Worm (Caenorhabditis elegans): ENCODE results near the gene T23G4.2.

DNA sequence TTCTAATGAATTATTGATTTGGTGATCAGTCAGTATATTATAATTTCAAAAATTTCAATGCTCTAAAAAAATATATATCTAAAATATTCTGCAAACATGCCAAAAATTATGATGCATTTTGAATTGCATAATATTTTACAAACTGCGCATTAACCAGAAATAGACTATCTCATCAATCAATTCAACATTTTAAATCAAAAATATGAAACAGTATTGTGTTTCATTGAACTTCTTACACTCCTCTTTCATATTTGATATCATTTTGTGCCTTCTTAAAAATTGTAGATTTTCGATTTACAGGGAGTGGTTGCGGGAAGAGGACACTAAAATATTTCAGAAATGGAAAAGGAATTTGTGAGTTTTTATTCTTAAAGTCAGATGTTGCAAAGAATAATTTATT is 37.3 kb upstream of the T23G4.2 start, which contains the start of gene ent-4:
- TF ChIP-seq zag-1 (tag; optimal IDR thresholded peaks at IDR 0.05) (no peak), lsy-2 (tag; optimal IDR thresholded peaks at IDR 0.05) (no peak)
